Fruit fly (Drosophila melanogaster) whole organism, embryonic: Measurements from ENCODE around the gene Rh4.
A peak's percentile ranks its signal among the peaks of the same experiment; 100 is the strongest.

Experiments used
- Asciz ChIP-seq: fragments of 200-800 bp; sonication (Bioruptor generic); optimal IDR thresholded peaks from 2 replicates; lab custom pipeline; 2017; ENCODE audit warnings: missing biosample characterization, mild to moderate bottlenecking, missing genetic modification characterization, missing genetic modification reagents
- CG11247 ChIP-seq: fragments of 200-800 bp; sonication (Bioruptor generic); IDR thresholded peaks from 2 replicates; pipeline ENCODE4 v1.3.6; 2022; ENCODE audit warnings: missing biosample characterization, missing genetic modification characterization
- CG12659 ChIP-seq: fragments of 200-800 bp; sonication (Bioruptor generic); optimal IDR thresholded peaks from 3 replicates; lab custom pipeline; 2017; ENCODE audit warnings: mild to moderate bottlenecking, missing biosample characterization, missing genetic modification reagents, missing genetic modification characterization
- CG13287 ChIP-seq: fragments of 200-800 bp; sonication (Bioruptor generic); IDR thresholded peaks from 2 replicates; pipeline ENCODE4 v1.3.6; 2022; ENCODE audit warnings: missing biosample characterization, missing genetic modification characterization; ENCODE audit not compliant: partially characterized antibody
- CG18262 ChIP-seq: fragments of 200-800 bp; optimal IDR thresholded peaks from 3 replicates; lab custom pipeline; 2019; ENCODE audit warnings: missing biosample characterization, mild to moderate bottlenecking, missing genetic modification characterization, moderate library complexity
- CG1832 ChIP-seq: fragments of 200-800 bp; sonication (Bioruptor generic); optimal IDR thresholded peaks from 2 replicates; lab custom pipeline; 2017; ENCODE audit warnings: missing biosample characterization, mild to moderate bottlenecking, missing genetic modification characterization, inconsistent platforms
- CG18476 ChIP-seq: fragments of 200-800 bp; sonication (Bioruptor generic); optimal IDR thresholded peaks from 2 replicates; lab custom pipeline; 2016; ENCODE audit warnings: missing biosample characterization, mild to moderate bottlenecking, missing genetic modification characterization
- CG32767 ChIP-seq: fragments of 200-800 bp; sonication (Bioruptor generic); IDR thresholded peaks from 2 replicates; pipeline ENCODE4 v1.3.6; 2022; ENCODE audit warnings: missing biosample characterization, missing genetic modification characterization
- CG3995 ChIP-seq: fragments of 200-800 bp; sonication (Bioruptor generic); optimal IDR thresholded peaks from 3 replicates; lab custom pipeline; 2016; ENCODE audit warnings: missing biosample characterization, missing genetic modification characterization
- CG4424 ChIP-seq: fragments of 200-800 bp; sonication (Bioruptor generic); optimal IDR thresholded peaks from 3 replicates; lab custom pipeline; 2016; ENCODE audit warnings: missing biosample characterization, missing genetic modification characterization
- CG5180 ChIP-seq: fragments of 200-800 bp; sonication (Bioruptor generic); optimal IDR thresholded peaks from 3 replicates; lab custom pipeline; 2017; ENCODE audit warnings: missing biosample characterization, missing genetic modification characterization, mild to moderate bottlenecking, moderate library complexity, missing genetic modification reagents
- CG6791 ChIP-seq: fragments of 200-800 bp; sonication (Bioruptor generic); IDR thresholded peaks from 3 replicates; pipeline ENCODE4 v1.3.6; 2022; ENCODE audit warnings: missing biosample characterization, missing genetic modification characterization; ENCODE audit not compliant: partially characterized antibody
- CG7987 ChIP-seq: fragments of 200-800 bp; sonication (Bioruptor generic); optimal IDR thresholded peaks from 2 replicates; lab custom pipeline; 2018; ENCODE audit warnings: missing biosample characterization, mild to moderate bottlenecking, missing genetic modification characterization, moderate library complexity
- CG9437 ChIP-seq: fragments of 200-800 bp; sonication (Bioruptor generic); optimal IDR thresholded peaks from 2 replicates; lab custom pipeline; 2018; ENCODE audit warnings: missing biosample characterization, mild to moderate bottlenecking, missing genetic modification characterization
- D ChIP-seq, 2 experiments: fragments of 200-800 bp in 1 of 2; fragments of >200 bp in 1 of 2; sonication (Bioruptor generic) in 1 of 2; optimal IDR thresholded peaks; 2 replicates in 1 of 2; 3 replicates in 1 of 2; lab custom pipeline; 2017; ENCODE audit warnings: mild to moderate bottlenecking in 1 of 2, missing biosample characterization in 1 of 2, missing genetic modification characterization in 1 of 2, missing genetic modification reagents in 1 of 2
- Dbx ChIP-seq: fragments of 200-800 bp; sonication (Bioruptor generic); IDR thresholded peaks from 3 replicates; pipeline ENCODE4 v1.3.6; 2022; ENCODE audit warnings: missing biosample characterization, missing genetic modification characterization
- Dek ChIP-seq: fragments of 200-800 bp; sonication (Bioruptor generic); optimal IDR thresholded peaks from 3 replicates; lab custom pipeline; 2019; ENCODE audit warnings: missing biosample characterization, mild to moderate bottlenecking, missing genetic modification characterization, moderate library complexity
- Dip3 ChIP-seq: fragments of 200-800 bp; sonication (Bioruptor generic); optimal IDR thresholded peaks from 3 replicates; lab custom pipeline; 2016; ENCODE audit warnings: missing biosample characterization, missing genetic modification characterization
- Ets65A ChIP-seq: fragments of 200-800 bp; sonication (Bioruptor generic); peaks from one replicate; lab custom pipeline; 2016; ENCODE audit warnings: missing biosample characterization, missing genetic modification characterization
- Fer3 ChIP-seq: fragments of 200-800 bp; sonication (Bioruptor generic); optimal IDR thresholded peaks from 2 replicates; lab custom pipeline; 2018; ENCODE audit warnings: missing biosample characterization, mild to moderate bottlenecking, missing genetic modification characterization, moderate library complexity
- H15 ChIP-seq: fragments of 200-800 bp; sonication (Bioruptor generic); IDR thresholded peaks from 3 replicates; pipeline ENCODE4 v1.3.6; 2022; ENCODE audit warnings: missing biosample characterization, missing genetic modification characterization
- HLHmδ ChIP-seq: fragments of 200-800 bp; sonication (Bioruptor generic); optimal IDR thresholded peaks from 2 replicates; lab custom pipeline; 2018; ENCODE audit warnings: missing biosample characterization, mild to moderate bottlenecking, missing genetic modification characterization, moderate library complexity
- Meics ChIP-seq: fragments of 200-800 bp; sonication (Bioruptor generic); optimal IDR thresholded peaks from 2 replicates; lab custom pipeline; 2017; ENCODE audit warnings: missing biosample characterization, mild to moderate bottlenecking, missing genetic modification characterization
- PHDP ChIP-seq: fragments of 200-800 bp; sonication (Bioruptor generic); optimal IDR thresholded peaks from 3 replicates; lab custom pipeline; 2018; ENCODE audit warnings: missing biosample characterization, mild to moderate bottlenecking, missing genetic modification characterization, moderate library complexity
- Tbp ChIP-seq: fragments of >200 bp; optimal IDR thresholded peaks from 2 replicates; lab custom pipeline; 2018; ENCODE audit warnings: missing biosample characterization, missing genetic modification characterization
- chinmo ChIP-seq: fragments of 200-800 bp; sonication (Bioruptor generic); IDR thresholded peaks from 4 replicates; pipeline ENCODE4 v1.3.6; 2022; ENCODE audit warnings: missing biosample characterization, missing genetic modification characterization; ENCODE audit not compliant: partially characterized antibody
- corto ChIP-seq: fragments of 200-800 bp; sonication (Bioruptor generic); optimal IDR thresholded peaks from 2 replicates; lab custom pipeline; 2016; ENCODE audit warnings: missing biosample characterization, mild to moderate bottlenecking, missing genetic modification characterization, moderate library complexity
- da ChIP-seq: fragments of 200-800 bp; sonication (Bioruptor generic); optimal IDR thresholded peaks from 2 replicates; lab custom pipeline; 2016; ENCODE audit warnings: missing biosample characterization, missing genetic modification characterization
- danr ChIP-seq: fragments of 200-800 bp; sonication (Bioruptor generic); IDR thresholded peaks from 2 replicates; pipeline ENCODE4 v1.3.6; 2022; ENCODE audit warnings: missing biosample characterization, missing genetic modification characterization
- disco-r ChIP-seq: fragments of 200-800 bp; sonication (Bioruptor generic); optimal IDR thresholded peaks from 2 replicates; lab custom pipeline; 2016; ENCODE audit warnings: missing biosample characterization, missing genetic modification characterization
- esg ChIP-seq: fragments of 200-800 bp; sonication (Bioruptor generic); conservative IDR thresholded peaks from 2 replicates; pipeline ENCODE4 v1.3.6; 2022; ENCODE audit warnings: missing biosample characterization, missing genetic modification characterization
- fd3F ChIP-seq: fragments of 200-800 bp; sonication (Bioruptor generic); optimal IDR thresholded peaks from 2 replicates; lab custom pipeline; 2018; ENCODE audit warnings: missing biosample characterization, mild to moderate bottlenecking, missing genetic modification characterization, moderate library complexity
- hkb ChIP-seq, 2 experiments: fragments of 200-800 bp in 1 of 2; fragments of >200 bp in 1 of 2; sonication (Bioruptor generic) in 1 of 2; IDR thresholded peaks in 1 of 2; optimal IDR thresholded peaks in 1 of 2; 2 replicates each; pipeline versions ENCODE4 v1.3.6 to Lab custom; 2017 to 2022; ENCODE audit warnings: missing biosample characterization in 1 of 2, missing genetic modification characterization in 1 of 2
- mirr ChIP-seq: fragments of 200-800 bp; sonication (Bioruptor generic); optimal IDR thresholded peaks from 3 replicates; lab custom pipeline; 2018; ENCODE audit warnings: missing biosample characterization, mild to moderate bottlenecking, missing genetic modification characterization
- nau ChIP-seq: fragments of 200-800 bp; sonication (Bioruptor generic); optimal IDR thresholded peaks from 3 replicates; lab custom pipeline; 2017; ENCODE audit warnings: missing biosample characterization, mild to moderate bottlenecking, missing genetic modification characterization, missing genetic modification reagents
- onecut ChIP-seq: fragments of 200-800 bp; sonication (Bioruptor generic); IDR thresholded peaks from 2 replicates; pipeline ENCODE4 v1.3.6; 2022; ENCODE audit warnings: missing biosample characterization, missing genetic modification characterization
- pum ChIP-seq: fragments of 200-800 bp; sonication (Bioruptor generic); optimal IDR thresholded peaks from 2 replicates; lab custom pipeline; 2016; ENCODE audit warnings: missing biosample characterization, missing genetic modification characterization
- pzg ChIP-seq: fragments of 200-800 bp; sonication (Bioruptor generic); optimal IDR thresholded peaks from 3 replicates; lab custom pipeline; 2018; ENCODE audit warnings: missing biosample characterization, mild to moderate bottlenecking, missing genetic modification characterization, moderate library complexity
- rib ChIP-seq: fragments of 200-800 bp; sonication (Bioruptor generic); IDR thresholded peaks from 2 replicates; pipeline ENCODE4 v1.3.6; 2022; ENCODE audit warnings: missing biosample characterization, missing genetic modification characterization
- ro ChIP-seq: fragments of 200-800 bp; sonication (Bioruptor generic); IDR thresholded peaks from 2 replicates; pipeline ENCODE4 v1.3.6; 2022; ENCODE audit warnings: missing biosample characterization, missing genetic modification characterization
- row ChIP-seq: fragments of 200-800 bp; sonication (Bioruptor generic); IDR thresholded peaks from 3 replicates; pipeline ENCODE4 v1.3.6; 2022; ENCODE audit warnings: missing biosample characterization, missing genetic modification characterization
- schlank ChIP-seq: fragments of 200-800 bp; sonication (Bioruptor generic); optimal IDR thresholded peaks from 2 replicates; lab custom pipeline; 2018; ENCODE audit warnings: missing biosample characterization, mild to moderate bottlenecking, missing genetic modification characterization
- tna ChIP-seq: fragments of 200-800 bp; sonication (Bioruptor generic); IDR thresholded peaks from 2 replicates; pipeline ENCODE4 v1.3.6; 2022; ENCODE audit warnings: missing biosample characterization, missing genetic modification characterization; ENCODE audit not compliant: partially characterized antibody
- toy ChIP-seq: fragments of 200-800 bp; sonication (Bioruptor generic); IDR thresholded peaks from 2 replicates; pipeline ENCODE4 v1.3.6; 2022; ENCODE audit warnings: missing biosample characterization, missing genetic modification characterization
- vnd ChIP-seq: fragments of 200-800 bp; sonication (Bioruptor generic); IDR thresholded peaks from 3 replicates; pipeline ENCODE4 v1.3.6; 2022; ENCODE audit warnings: missing biosample characterization, missing genetic modification characterization; ENCODE audit not compliant: partially characterized antibody
- wek ChIP-seq: fragments of 200-800 bp; sonication (Bioruptor generic); optimal IDR thresholded peaks from 3 replicates; lab custom pipeline; 2018; ENCODE audit warnings: missing biosample characterization, mild to moderate bottlenecking, missing genetic modification characterization, moderate library complexity
- zen2 ChIP-seq: fragments of 200-800 bp; sonication (Bioruptor generic); IDR thresholded peaks from 3 replicates; pipeline ENCODE4 v1.3.6; 2022; ENCODE audit warnings: missing biosample characterization, missing genetic modification characterization; ENCODE audit not compliant: partially characterized antibody

Rh4 gene

dm6 chr3L:16890650-16891336 lies 28.5 kb upstream of the Rh4 start (continued):
- TF ChIP-seq Asciz (GFP tag; lab: Kevin White, UChicago): peak; percentile 93
- peak; percentile 89 for TF ChIP-seq pum
- peak; percentile 87 for TF ChIP-seq danr (GFP tag; lab: Robert Waterston, UW)
- TF ChIP-seq nau (GFP tag; lab: Kevin White, UChicago): peak; percentile 85
- TF ChIP-seq da: peak; percentile 75
- TF ChIP-seq onecut (GFP tag; lab: Robert Waterston, UW): peak; percentile 89
- TF ChIP-seq vnd (GFP tag; lab: Robert Waterston, UW): 0 out of 3 replicates have a peak, but pooled peaks have one; percentile 25
- TF ChIP-seq CG5180 (GFP tag; lab: Kevin White, UChicago): peak; percentile 81
- TF ChIP-seq Tbp: no peak
- TF ChIP-seq CG7987 (GFP tag; lab: Kevin White, UChicago): peak; percentile 33
- peak; percentile 80 for TF ChIP-seq CG11247 (GFP tag; lab: Robert Waterston, UW)
- peak; percentile 63; the same call in 1 of the 2 replicates for TF ChIP-seq toy (GFP tag; lab: Robert Waterston, UW)
- peak; percentile 93 for TF ChIP-seq row (GFP tag; lab: Robert Waterston, UW)
- no peak for TF ChIP-seq pzg (GFP tag; lab: Kevin White, UChicago)
- TF ChIP-seq chinmo: peak; percentile 99
- no peak for TF ChIP-seq CG3995 (GFP tag; lab: Kevin White, UChicago)
- TF ChIP-seq Fer3 (tag; lab: Kevin White, UChicago): peak; percentile 83
- TF ChIP-seq Ets65A (GFP tag; lab: Kevin White, UChicago): peak; percentile 96
- no peak for TF ChIP-seq Dip3 (GFP tag; lab: Kevin White, UChicago)
- TF ChIP-seq H15 (GFP tag; lab: Robert Waterston, UW): peak; percentile 92
- TF ChIP-seq Dek (tag; lab: Kevin White, UChicago): peak; percentile 81
- no peak for TF ChIP-seq corto (GFP tag; lab: Kevin White, UChicago)
- no peak for TF ChIP-seq mirr (GFP tag; lab: Kevin White, UChicago)
- TF ChIP-seq CG32767 (GFP tag; lab: Robert Waterston, UW): peak; percentile 87
- TF ChIP-seq CG4424 (GFP tag; lab: Kevin White, UChicago): peak; percentile 94
- no peak for TF ChIP-seq hkb (optimal IDR thresholded peaks at IDR 0.05; lab: Kevin White, UChicago)
- peak; percentile 95 for TF ChIP-seq hkb (GFP tag; IDR thresholded peaks at IDR 0.05; lab: Robert Waterston, UW)
- peak; percentile 1 for TF ChIP-seq HLHmδ
- TF ChIP-seq zen2 (GFP tag; lab: Robert Waterston, UW): peak; percentile 36; the same call in 1 of the 3 replicates
- no peak; the same call in 2 of the 3 replicates for TF ChIP-seq CG6791 (GFP tag; lab: Robert Waterston, UW)
- TF ChIP-seq wek (GFP tag; lab: Kevin White, UChicago): peak; percentile 70
- TF ChIP-seq esg: peak; percentile 89
- TF ChIP-seq CG18476 (GFP tag; lab: Kevin White, UChicago): peak; percentile 78
- peak; percentile 49; the same call in 1 of the 2 replicates for TF ChIP-seq tna (GFP tag; lab: Robert Waterston, UW)
- TF ChIP-seq CG18262: peak; percentile 94
- peak; percentile 53; the same call in 1 of the 2 replicates for TF ChIP-seq CG13287
- TF ChIP-seq fd3F (GFP tag; lab: Kevin White, UChicago): peak; percentile 69
- peak; percentile 73 for TF ChIP-seq Meics
- peak; percentile 76 for TF ChIP-seq rib (GFP tag; lab: Robert Waterston, UW)
- TF ChIP-seq CG9437 (GFP tag; lab: Kevin White, UChicago): peak; percentile 75
- TF ChIP-seq disco-r (GFP tag; lab: Kevin White, UChicago): peak; percentile 83
- peak; percentile 88 for TF ChIP-seq CG12659
- TF ChIP-seq ro (GFP tag; lab: Robert Waterston, UW): peak; percentile 78
- peak; percentile 78 for TF ChIP-seq Dbx (GFP tag; lab: Robert Waterston, UW)
- no peak for TF ChIP-seq schlank (tag; lab: Kevin White, UChicago)
- TF ChIP-seq PHDP (tag; lab: Kevin White, UChicago): peak; percentile 89
- no peak for TF ChIP-seq CG1832
- TF ChIP-seq D (optimal IDR thresholded peaks at IDR 0.05; lab: Kevin White, UChicago): no peak
- TF ChIP-seq D (GFP tag; optimal IDR thresholded peaks at IDR 0.05; lab: Kevin White, UChicago): peak; percentile 94
